Fruit fly (Drosophila melanogaster): ENCODE results near the gene bon.

- no peak for TF ChIP-seq CG16779 (tag; optimal IDR thresholded peaks at IDR 0.05)
- no peak for TF ChIP-seq acj6 (GFP tag; optimal IDR thresholded peaks at IDR 0.05)
- no peak for TF ChIP-seq svp (GFP tag)
- no peak for TF ChIP-seq spab (GFP tag; optimal IDR thresholded peaks at IDR 0.05)
- TF ChIP-seq CG11762 (GFP tag; optimal IDR thresholded peaks at IDR 0.05; ENCODE audit: insufficient read depth), result no peak
Measured at dm6 chr3R:20605562-20606155, 12.7 kb downstream of the bon start.

Measured in whole organism, prepupa.